Worm (Caenorhabditis elegans) whole organism, late embryonic: ENCODE data around the gene srh-251.

Experiments
- F13H6.1 ChIP-seq: sonication (generic microtip); optimal IDR thresholded peaks from 2 replicates; lab custom pipeline; 2016; ENCODE audit warnings: missing genetic modification characterization, missing compliant biosample characterization
- elt-2 ChIP-seq: sonication (generic microtip); optimal IDR thresholded peaks from 2 replicates; lab custom pipeline; 2016; ENCODE audit warnings: missing genetic modification reagents, missing genetic modification characterization, missing compliant biosample characterization
- hlh-30 ChIP-seq: sonication (generic microtip); optimal IDR thresholded peaks from 2 replicates; lab custom pipeline; 2017; ENCODE audit warnings: antibody characterized with exemption, missing genetic modification characterization, missing compliant biosample characterization; ENCODE audit not compliant: insufficient read depth
- nfya-1 ChIP-seq: sonication (generic microtip); optimal IDR thresholded peaks from 2 replicates; lab custom pipeline; 2017; ENCODE audit warnings: missing genetic modification characterization, mild to moderate bottlenecking, missing compliant biosample characterization, antibody characterized with exemption, moderate library complexity
- nhr-11 ChIP-seq: fragments of 150-350 bp; optimal IDR thresholded peaks from 2 replicates; lab custom pipeline; 2014; ENCODE audit warnings: missing biosample characterization, missing genetic modification characterization
- nhr-232 ChIP-seq: sonication (generic microtip); optimal IDR thresholded peaks from 2 replicates; lab custom pipeline; 2016; ENCODE audit warnings: missing genetic modification characterization, missing compliant biosample characterization
- pha-4 ChIP-seq: fragments of 150-350 bp; optimal IDR thresholded peaks from 2 replicates; lab custom pipeline; 2018; ENCODE audit warnings: missing biosample characterization, missing genetic modification reagents, missing genetic modification characterization
- sox-2 ChIP-seq: fragments of 200-800 bp; sonication (Bioruptor generic); IDR thresholded peaks from 2 replicates; pipeline ENCODE4 v1.3.6; 2022; ENCODE audit warnings: missing genetic modification reagents, missing genetic modification characterization, missing compliant biosample characterization
- unc-3 ChIP-seq, 2 experiments: fragments of 200-800 bp in 1 of 2; sonication (Bioruptor generic) in 1 of 2; sonication (generic microtip) in 1 of 2; conservative IDR thresholded peaks in 1 of 2; optimal IDR thresholded peaks in 1 of 2; 2 replicates each; pipeline versions ENCODE4 v1.3.6 to Lab custom; 2016 to 2022; ENCODE audit warnings: missing compliant biosample characterization in 2 of 2, missing genetic modification characterization in 2 of 2, missing genetic modification reagents in 1 of 2

ce11 chrV:15384733-15385132 is 5.0 kb upstream of the srh-251 start, which contains the start of gene str-102:
- TF ChIP-seq F13H6.1 (tag; lab: Kevin White, UChicago) (no peak), pha-4 (tag; lab: Kevin White, UChicago) (no peak), elt-2 (tag; lab: Kevin White, UChicago) (no peak), nhr-232 (tag; lab: Kevin White, UChicago) (no peak), sox-2 (GFP tag; lab: Robert Waterston, UW) (no peak), nfya-1 (tag; lab: Kevin White, UChicago) (no peak), hlh-30 (no peak), nhr-11 (tag; lab: Kevin White, UChicago) (no peak), unc-3 (GFP tag; conservative IDR thresholded peaks at IDR 0.05; lab: Robert Waterston, UW) (no peak), unc-3 (tag; optimal IDR thresholded peaks at IDR 0.05; lab: Kevin White, UChicago) (no peak)
